Worm (Caenorhabditis elegans) whole organism, mixed stage, embryonic: ENCODE data around the gene sdz-6.
"Not testable (repeated sequence)": the region's sequence is repeated elsewhere in the genome, so short reads cannot be mapped to it uniquely, and the experiment has no call there.

Experiments used
- bed-3 ChIP-seq: fragments of 200-800 bp; sonication (Bioruptor generic); optimal IDR thresholded peaks from 3 replicates; lab custom pipeline; 2018; ENCODE audit warnings: mild to moderate bottlenecking, missing genetic modification characterization, moderate library complexity, missing compliant biosample characterization
- ces-1 ChIP-seq: fragments of 150-350 bp; optimal IDR thresholded peaks from 2 replicates; lab custom pipeline; 2014; ENCODE audit warnings: missing biosample characterization, missing genetic modification reagents, missing genetic modification characterization
- elt-1 ChIP-seq: sonication (generic microtip); optimal IDR thresholded peaks from 2 replicates; lab custom pipeline; 2017; ENCODE audit warnings: missing genetic modification characterization, mild to moderate bottlenecking, missing compliant biosample characterization, antibody characterized with exemption, moderate library complexity, borderline replicate concordance; ENCODE audit not compliant: insufficient read depth
- snpc-4 ChIP-seq: fragments of 150-350 bp; optimal IDR thresholded peaks from 2 replicates; lab custom pipeline; 2014; ENCODE audit warnings: missing biosample characterization, missing genetic modification characterization
- unc-120 ChIP-seq: sonication (generic microtip); optimal IDR thresholded peaks from 2 replicates; lab custom pipeline; 2017; ENCODE audit warnings: missing genetic modification characterization, missing compliant biosample characterization; ENCODE audit not compliant: poor library complexity, severe bottlenecking
- unc-62 ChIP-seq: fragments of 150-350 bp; optimal IDR thresholded peaks from 2 replicates; lab custom pipeline; 2014; ENCODE audit warnings: missing biosample characterization, missing genetic modification reagents, missing genetic modification characterization

ce11 chrV:19317058-19317457, 3.4 kb upstream of the sdz-6 start, which contains the start of gene srh-208:
- TF ChIP-seq snpc-4 (tag; lab: Kevin White, UChicago); elt-1; bed-3; unc-120 (tag; lab: Kevin White, UChicago); unc-62 (GFP tag; lab: Kevin White, UChicago); ces-1 (GFP tag; lab: Kevin White, UChicago): not testable (repeated sequence)
